Worm (Caenorhabditis elegans) whole organism, L1 larva: ENCODE measurements around the gene Y53F4B.9.

Experiments used
- C04F5.9 ChIP-seq: sonication (generic microtip); optimal IDR thresholded peaks from 2 replicates; lab custom pipeline; 2016; ENCODE audit warnings: missing genetic modification characterization, missing compliant biosample characterization
- C16A3.4 ChIP-seq: fragments of 150-350 bp; optimal IDR thresholded peaks from 2 replicates; lab custom pipeline; 2014; ENCODE audit warnings: missing biosample characterization, missing genetic modification characterization
- C34B4.2 ChIP-seq: sonication (generic microtip); optimal IDR thresholded peaks from 2 replicates; lab custom pipeline; 2017; ENCODE audit warnings: mild to moderate bottlenecking, missing genetic modification characterization, missing compliant biosample characterization
- Y116A8C.19 ChIP-seq: sonication (generic microtip); optimal IDR thresholded peaks from 2 replicates; lab custom pipeline; 2016; ENCODE audit warnings: missing compliant biosample characterization, missing genetic modification characterization, borderline replicate concordance
- aha-1 ChIP-seq: fragments of 150-350 bp; optimal IDR thresholded peaks from 2 replicates; lab custom pipeline; 2014; ENCODE audit warnings: missing biosample characterization, missing genetic modification characterization
- aly-2 ChIP-seq: fragments of 150-350 bp; optimal IDR thresholded peaks from 2 replicates; lab custom pipeline; 2014; ENCODE audit warnings: missing biosample characterization, missing genetic modification characterization
- ama-1 ChIP-seq: fragments of 150-350 bp; optimal IDR thresholded peaks from 2 replicates; lab custom pipeline; 2014
- blmp-1 ChIP-seq: fragments of 150-350 bp; optimal IDR thresholded peaks from 2 replicates; lab custom pipeline; 2014; ENCODE audit warnings: missing biosample characterization, missing genetic modification characterization
- ceh-63 ChIP-seq: fragments of 200-800 bp; sonication (Bioruptor generic); optimal IDR thresholded peaks from 2 replicates; lab custom pipeline; 2018; ENCODE audit warnings: mild to moderate bottlenecking, missing genetic modification characterization, missing compliant biosample characterization
- ceh-8 ChIP-seq: fragments of 200-800 bp; sonication (Bioruptor generic); optimal IDR thresholded peaks from 2 replicates; lab custom pipeline; 2018; ENCODE audit warnings: mild to moderate bottlenecking, missing genetic modification characterization, moderate library complexity, missing compliant biosample characterization
- ceh-82 ChIP-seq, 3 experiments: fragments of 150-350 bp in 1 of 3; sonication (generic microtip) in 2 of 3; optimal IDR thresholded peaks; 2 replicates each; lab custom pipeline; 2014 to 2017; ENCODE audit warnings: missing biosample characterization in 3 of 3, missing genetic modification characterization in 3 of 3
- ceh-88 ChIP-seq: fragments of 200-800 bp; sonication (Bioruptor generic); IDR thresholded peaks from 2 replicates; pipeline ENCODE4 v1.3.6; 2022; ENCODE audit warnings: missing genetic modification characterization, missing compliant biosample characterization
- ceh-90 ChIP-seq: sonication (generic microtip); optimal IDR thresholded peaks from 2 replicates; lab custom pipeline; 2016; ENCODE audit warnings: missing genetic modification characterization, missing compliant biosample characterization
- ces-1 ChIP-seq: fragments of 150-350 bp; optimal IDR thresholded peaks from 2 replicates; lab custom pipeline; 2014; ENCODE audit warnings: missing biosample characterization, missing genetic modification reagents, missing genetic modification characterization
- dpl-1 ChIP-seq, 3 experiments: fragments of 150-350 bp in 2 of 3; sonication (generic microtip) in 1 of 3; optimal IDR thresholded peaks; 2 replicates each; lab custom pipeline; 2014 to 2017; ENCODE audit warnings: missing biosample characterization in 3 of 3, missing genetic modification characterization in 3 of 3, missing genetic modification reagents in 3 of 3
- dsc-1 ChIP-seq: sonication (generic microtip); optimal IDR thresholded peaks from 2 replicates; lab custom pipeline; 2016; ENCODE audit warnings: mild to moderate bottlenecking, missing genetic modification characterization, missing compliant biosample characterization
- efl-1 ChIP-seq, 4 experiments: fragments of 150-350 bp; optimal IDR thresholded peaks in 3 of 4; peaks in 1 of 4; 1 replicate in 1 of 4; 2 replicates in 3 of 4; lab custom pipeline; 2014; ENCODE audit warnings: missing biosample characterization in 2 of 4, missing genetic modification characterization in 2 of 4, missing genetic modification reagents in 2 of 4
- egl-27 ChIP-seq, 2 experiments: fragments of 150-350 bp in 1 of 2; sonication (generic microtip); optimal IDR thresholded peaks; 3 replicates each; lab custom pipeline; 2017 to 2018; ENCODE audit warnings: missing biosample characterization in 2 of 2, missing genetic modification characterization in 2 of 2, missing genetic modification reagents in 2 of 2
- elt-2 ChIP-seq: sonication (generic microtip); optimal IDR thresholded peaks from 2 replicates; lab custom pipeline; 2016; ENCODE audit warnings: missing genetic modification characterization, mild to moderate bottlenecking, inconsistent platforms, missing compliant biosample characterization, missing genetic modification reagents
- fkh-10 ChIP-seq: sonication (generic microtip); optimal IDR thresholded peaks from 2 replicates; lab custom pipeline; 2017; ENCODE audit warnings: missing biosample characterization, missing genetic modification reagents, missing genetic modification characterization
- hlh-4 ChIP-seq: sonication (generic microtip); optimal IDR thresholded peaks from 2 replicates; lab custom pipeline; 2016; ENCODE audit warnings: mild to moderate bottlenecking, missing genetic modification characterization, missing compliant biosample characterization
- irx-1 ChIP-seq: sonication (generic microtip); optimal IDR thresholded peaks from 2 replicates; lab custom pipeline; 2016; ENCODE audit warnings: missing genetic modification characterization, missing compliant biosample characterization
- jun-1 ChIP-seq: fragments of 150-350 bp; optimal IDR thresholded peaks from 2 replicates; lab custom pipeline; 2014; ENCODE audit warnings: missing biosample characterization, missing genetic modification reagents, missing genetic modification characterization
- lin-13 ChIP-seq: fragments of 150-350 bp; optimal IDR thresholded peaks from 2 replicates; lab custom pipeline; 2014; ENCODE audit warnings: missing biosample characterization, missing genetic modification reagents, missing genetic modification characterization
- lin-14 ChIP-seq: fragments of 200-800 bp; sonication (Bioruptor generic); optimal IDR thresholded peaks from 2 replicates; lab custom pipeline; 2018; ENCODE audit warnings: mild to moderate bottlenecking, missing genetic modification characterization, moderate library complexity, missing compliant biosample characterization
- lin-15B ChIP-seq: fragments of 150-350 bp; sonication (generic microtip); optimal IDR thresholded peaks from 3 replicates; lab custom pipeline; 2014; ENCODE audit warnings: missing biosample characterization, missing genetic modification characterization
- lin-35 ChIP-seq, 2 experiments: fragments of 150-350 bp; optimal IDR thresholded peaks; 2 replicates each; lab custom pipeline; 2014; ENCODE audit warnings: missing biosample characterization in 2 of 2, missing genetic modification characterization in 2 of 2, missing genetic modification reagents in 2 of 2
- lin-39 ChIP-seq: fragments of 150-350 bp; optimal IDR thresholded peaks from 2 replicates; lab custom pipeline; 2014; ENCODE audit warnings: missing biosample characterization, missing genetic modification reagents, missing genetic modification characterization
- mab-9 ChIP-seq: fragments of 200-800 bp; sonication (Bioruptor generic); IDR thresholded peaks from 2 replicates; pipeline ENCODE4 v1.3.6; 2022; ENCODE audit warnings: missing genetic modification reagents, missing genetic modification characterization, missing compliant biosample characterization
- nhr-11 ChIP-seq: fragments of 150-350 bp; optimal IDR thresholded peaks from 2 replicates; lab custom pipeline; 2014; ENCODE audit warnings: missing biosample characterization, missing genetic modification characterization
- nhr-237 ChIP-seq: fragments of 150-350 bp; optimal IDR thresholded peaks from 2 replicates; lab custom pipeline; 2014; ENCODE audit warnings: missing biosample characterization, missing genetic modification characterization
- nhr-28 ChIP-seq: fragments of 150-350 bp; optimal IDR thresholded peaks from 2 replicates; lab custom pipeline; 2014; ENCODE audit warnings: missing biosample characterization, missing genetic modification characterization
- nhr-47 ChIP-seq: sonication (generic microtip); optimal IDR thresholded peaks from 2 replicates; lab custom pipeline; 2016; ENCODE audit warnings: mild to moderate bottlenecking, missing genetic modification characterization, moderate library complexity, missing compliant biosample characterization
- nhr-90 ChIP-seq: sonication (generic microtip); optimal IDR thresholded peaks from 2 replicates; lab custom pipeline; 2016; ENCODE audit warnings: mild to moderate bottlenecking, missing genetic modification characterization, missing compliant biosample characterization; ENCODE audit not compliant: poor library complexity
- rnt-1 ChIP-seq: sonication (generic microtip); optimal IDR thresholded peaks from 2 replicates; lab custom pipeline; 2016; ENCODE audit warnings: mild to moderate bottlenecking, missing genetic modification characterization, moderate library complexity, missing compliant biosample characterization
- skn-1 ChIP-seq: fragments of 150-350 bp; optimal IDR thresholded peaks from 2 replicates; lab custom pipeline; 2014; ENCODE audit warnings: missing biosample characterization, missing genetic modification characterization
- snu-23 ChIP-seq: sonication (generic microtip); optimal IDR thresholded peaks from 2 replicates; lab custom pipeline; 2016; ENCODE audit warnings: missing genetic modification characterization, missing compliant biosample characterization
- sptf-1 ChIP-seq: fragments of 150-350 bp; optimal IDR thresholded peaks from 2 replicates; lab custom pipeline; 2014; ENCODE audit warnings: missing biosample characterization, missing genetic modification characterization
- sup-37 ChIP-seq: fragments of 200-800 bp; sonication (Bioruptor generic); optimal IDR thresholded peaks from 2 replicates; lab custom pipeline; 2018; ENCODE audit warnings: mild to moderate bottlenecking, missing genetic modification characterization, missing compliant biosample characterization
- swsn-7 ChIP-seq: sonication (generic microtip); optimal IDR thresholded peaks from 2 replicates; lab custom pipeline; 2016; ENCODE audit warnings: missing genetic modification characterization, missing compliant biosample characterization
- tbx-2 ChIP-seq: sonication (generic microtip); optimal IDR thresholded peaks from 2 replicates; lab custom pipeline; 2016; ENCODE audit warnings: missing genetic modification characterization, missing compliant biosample characterization
- unc-30 ChIP-seq: sonication (generic microtip); optimal IDR thresholded peaks from 2 replicates; lab custom pipeline; 2017; ENCODE audit warnings: missing biosample characterization, missing genetic modification characterization
- unc-98 ChIP-seq: fragments of 200-800 bp; sonication (Bioruptor generic); IDR thresholded peaks from 2 replicates; pipeline ENCODE4 v1.3.6; 2022; ENCODE audit warnings: missing genetic modification characterization, missing compliant biosample characterization
- zip-4 ChIP-seq: fragments of 200-800 bp; sonication (Bioruptor generic); optimal IDR thresholded peaks from 2 replicates; lab custom pipeline; 2018; ENCODE audit warnings: mild to moderate bottlenecking, missing genetic modification characterization, moderate library complexity, missing compliant biosample characterization
- ztf-11 ChIP-seq, 2 experiments: sonication (generic microtip); optimal IDR thresholded peaks; 2 replicates each; lab custom pipeline; 2016 to 2017; ENCODE audit warnings: missing genetic modification characterization in 2 of 2, missing biosample characterization in 1 of 2, missing compliant biosample characterization in 1 of 2

The Y53F4B.9 gene

DNA sequence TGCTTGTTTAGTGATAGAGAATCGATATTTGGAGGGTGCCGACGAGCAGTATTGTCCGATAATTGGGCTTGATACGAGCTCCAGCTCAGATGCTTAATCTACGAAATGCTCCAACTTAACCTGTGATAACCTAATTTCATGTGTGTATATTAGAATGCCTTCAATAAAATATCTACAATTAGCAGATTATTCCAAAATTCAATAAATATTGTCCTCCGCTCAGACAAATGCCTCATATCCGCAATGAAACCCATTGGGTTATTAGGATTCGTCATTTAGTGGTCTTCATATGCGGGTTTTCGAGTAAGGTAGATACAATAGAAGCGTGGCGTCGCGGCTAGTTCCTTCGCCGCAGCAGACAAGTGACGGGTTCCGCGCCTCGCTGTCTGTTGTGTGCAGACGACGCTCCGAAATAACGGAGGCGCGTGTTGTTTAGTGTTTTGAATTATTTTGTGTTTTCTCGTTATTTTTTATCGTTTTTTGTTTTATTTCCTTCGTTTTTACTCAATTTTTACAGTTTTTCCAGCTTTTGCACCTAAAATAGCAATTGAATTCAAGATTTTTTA lies 15.5 kb upstream of the Y53F4B.9 start, which contains the start of gene cmtr-1 (continued):
- peak; percentile 93 to 94 for TF ChIP-seq efl-1 (optimal IDR thresholded peaks at IDR 0.05; lab: Kevin White, UChicago)
- peak; percentile 87 to 99 for TF ChIP-seq efl-1 (GFP tag; optimal IDR thresholded peaks at IDR 0.05 in 1 of 2; lab: Kevin White, UChicago)
- TF ChIP-seq hlh-4 (tag; lab: Kevin White, UChicago): peak; percentile 27
- TF ChIP-seq lin-15B: peak; percentile 91
- peak; percentile 7 to 59 for TF ChIP-seq egl-27 (tag; optimal IDR thresholded peaks at IDR 0.05; lab: Kevin White, UChicago)
- peak; percentile 95 for TF ChIP-seq jun-1 (tag; lab: Kevin White, UChicago)
- peak; percentile 96 for TF ChIP-seq lin-13
- peak; percentile 90 for TF ChIP-seq aly-2 (tag; lab: Kevin White, UChicago)
- TF ChIP-seq ceh-90 (tag; lab: Kevin White, UChicago): peak; percentile 51
- peak; percentile 91 for TF ChIP-seq zip-4 (GFP tag; lab: Kevin White, UChicago)
- TF ChIP-seq fkh-10 (GFP tag; lab: Kevin White, UChicago): peak; percentile 71
- TF ChIP-seq lin-14: peak; percentile 97
- TF ChIP-seq nhr-11: peak; percentile 76
- peak; percentile 89 for TF ChIP-seq ceh-63 (GFP tag; lab: Kevin White, UChicago)
- TF ChIP-seq C34B4.2 (tag; lab: Kevin White, UChicago): peak; percentile 86
- peak; percentile 95 to 97 (median 96) for TF ChIP-seq ceh-82 (tag; optimal IDR thresholded peaks at IDR 0.05; lab: Kevin White, UChicago)
- TF ChIP-seq sptf-1: no peak
- peak; percentile 69 for TF ChIP-seq aha-1 (tag; lab: Kevin White, UChicago)
- peak; percentile 93 for TF ChIP-seq ceh-88 (GFP tag; lab: Robert Waterston, UW)
- TF ChIP-seq nhr-28: no peak
- peak; percentile 97 for TF ChIP-seq rnt-1
- TF ChIP-seq ces-1 (GFP tag; lab: Kevin White, UChicago): no peak
- peak; percentile 95 for TF ChIP-seq lin-39 (tag; lab: Kevin White, UChicago)
- peak; percentile 66 for TF ChIP-seq Y116A8C.19
- TF ChIP-seq blmp-1 (tag; lab: Kevin White, UChicago): peak; percentile 44
- peak; percentile 95 for TF ChIP-seq ceh-8 (GFP tag; lab: Kevin White, UChicago)
- TF ChIP-seq ztf-11 (tag; optimal IDR thresholded peaks at IDR 0.05; lab: Kevin White, UChicago): peak; percentile 38 to 97
- peak; percentile 85 for TF ChIP-seq skn-1 (tag; lab: Kevin White, UChicago)
- TF ChIP-seq irx-1 (tag; lab: Kevin White, UChicago): peak; percentile 96
- TF ChIP-seq elt-2 (tag; lab: Kevin White, UChicago): peak; percentile 95
- peak; percentile 96 for TF ChIP-seq C16A3.4 (tag; lab: Kevin White, UChicago)
- peak; percentile 99 for TF ChIP-seq swsn-7 (tag; lab: Kevin White, UChicago)
- peak; percentile 99 for TF ChIP-seq nhr-47 (tag; lab: Kevin White, UChicago)
- peak; percentile 94 for TF ChIP-seq ama-1

DNA sequence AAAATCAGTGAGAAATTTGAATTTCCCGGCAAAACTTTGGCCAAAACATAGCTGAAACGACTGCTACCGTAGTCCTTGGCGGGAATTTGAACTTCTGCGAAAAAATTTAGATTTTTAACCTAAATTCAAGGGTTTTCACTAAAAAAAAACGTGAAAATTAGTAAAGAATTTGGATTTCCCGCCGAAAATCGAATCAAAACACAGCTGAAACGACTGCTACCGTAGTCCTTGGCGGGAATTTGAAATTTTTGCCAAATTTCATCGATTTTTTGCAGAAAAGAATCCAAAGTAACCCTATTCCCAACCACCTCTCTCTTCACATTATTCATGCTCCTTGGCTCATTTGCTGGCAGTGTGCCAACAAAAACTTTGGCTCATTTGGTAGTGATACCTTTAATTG lies 14.9 kb upstream of the Y53F4B.9 start:
- TF ChIP-seq efl-1 (optimal IDR thresholded peaks at IDR 0.05; lab: Kevin White, UChicago) (peak; percentile 45 to 58), efl-1 (GFP tag; optimal IDR thresholded peaks at IDR 0.05 in 1 of 2; lab: Kevin White, UChicago) (peak; percentile 49 to 58), lin-35 (GFP tag; optimal IDR thresholded peaks at IDR 0.05; lab: Kevin White, UChicago) (peak in 1 of 2 experiments; percentile 16), mab-9 (GFP tag; lab: Robert Waterston, UW) (no peak), hlh-4 (tag; lab: Kevin White, UChicago) (no peak), dpl-1 (GFP tag; optimal IDR thresholded peaks at IDR 0.05; lab: Kevin White, UChicago) (peak in 2 of 3 experiments; percentile 24 to 48), sup-37 (GFP tag; lab: Kevin White, UChicago) (no peak)

DNA sequence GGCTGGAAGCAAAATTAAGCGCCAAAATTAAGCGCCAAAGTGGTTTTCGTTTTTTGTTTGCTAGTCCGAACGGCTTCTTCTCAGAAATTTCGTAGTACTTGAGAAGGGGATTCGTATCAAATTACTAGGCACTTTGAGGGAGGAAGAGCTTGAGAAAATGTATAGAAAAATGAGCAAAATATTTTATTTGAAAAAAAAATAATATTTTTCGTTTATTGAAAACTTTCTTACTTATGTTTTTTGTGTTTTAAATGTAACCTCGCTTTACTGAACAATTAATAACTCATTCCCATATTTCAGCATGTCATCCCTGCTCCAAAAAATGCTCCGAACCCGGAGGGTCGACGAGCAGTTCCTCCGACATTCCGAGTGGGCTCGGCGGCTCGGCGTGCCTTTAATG lies 8.7 kb upstream of the Y53F4B.9 start, which contains the start of gene Y53F4B.12:
TSS of gene Y53F4B.12 (plus strand) at position 301 of the 400 bp plus-strand sequence.
- TF ChIP-seq nhr-237 (tag; lab: Kevin White, UChicago): no peak
- TF ChIP-seq unc-98 (GFP tag; lab: Robert Waterston, UW): no peak
- TF ChIP-seq C04F5.9: no peak
- no peak for TF ChIP-seq dsc-1 (tag; lab: Kevin White, UChicago)
- TF ChIP-seq ceh-82 (tag; optimal IDR thresholded peaks at IDR 0.05; lab: Kevin White, UChicago): no peak
- TF ChIP-seq nhr-90 (tag; lab: Kevin White, UChicago): no peak
- TF ChIP-seq unc-30 (tag; lab: Kevin White, UChicago): no peak
- no peak for TF ChIP-seq tbx-2
- no peak for TF ChIP-seq snu-23 (GFP tag; lab: Kevin White, UChicago)
- no peak for TF ChIP-seq mab-9 (GFP tag; lab: Robert Waterston, UW)
- no peak for TF ChIP-seq efl-1 (optimal IDR thresholded peaks at IDR 0.05; lab: Kevin White, UChicago)
- TF ChIP-seq efl-1 (GFP tag; optimal IDR thresholded peaks at IDR 0.05 in 1 of 2; lab: Kevin White, UChicago): no peak
